Fruit fly (Drosophila melanogaster) whole organism, embryonic: ENCODE data around the gene eEF1delta.

Experiments
- Atf-2 ChIP-seq: fragments of 200-800 bp; sonication (Bioruptor generic); optimal IDR thresholded peaks from 2 replicates; lab custom pipeline; 2016; ENCODE audit warnings: missing biosample characterization, missing genetic modification characterization
- BEAF-32 ChIP-seq: fragments of 200-800 bp; sonication (Bioruptor generic); optimal IDR thresholded peaks from 3 replicates; lab custom pipeline; 2017; ENCODE audit warnings: missing biosample characterization, missing genetic modification characterization, mild to moderate bottlenecking, moderate library complexity, missing genetic modification reagents
- Bteb2 ChIP-seq: fragments of 200-800 bp; sonication (Bioruptor generic); optimal IDR thresholded peaks from 2 replicates; lab custom pipeline; 2016; ENCODE audit warnings: missing biosample characterization, missing genetic modification characterization
- CG10267 ChIP-seq: fragments of 200-800 bp; sonication (Bioruptor generic); optimal IDR thresholded peaks from 2 replicates; lab custom pipeline; 2018; ENCODE audit warnings: missing biosample characterization, mild to moderate bottlenecking, missing genetic modification characterization, moderate library complexity
- CG13287 ChIP-seq: fragments of 200-800 bp; sonication (Bioruptor generic); IDR thresholded peaks from 2 replicates; pipeline ENCODE4 v1.3.6; 2022; ENCODE audit warnings: missing biosample characterization, missing genetic modification characterization; ENCODE audit not compliant: partially characterized antibody
- CG18476 ChIP-seq: fragments of 200-800 bp; sonication (Bioruptor generic); optimal IDR thresholded peaks from 2 replicates; lab custom pipeline; 2016; ENCODE audit warnings: missing biosample characterization, mild to moderate bottlenecking, missing genetic modification characterization
- CG2129 ChIP-seq: fragments of 200-800 bp; sonication (Bioruptor generic); IDR thresholded peaks from 2 replicates; pipeline ENCODE4 v1.3.6; 2022; ENCODE audit warnings: missing biosample characterization, missing genetic modification characterization; ENCODE audit not compliant: partially characterized antibody
- CG30403 ChIP-seq: fragments of 200-800 bp; sonication (Bioruptor generic); optimal IDR thresholded peaks from 3 replicates; lab custom pipeline; 2016; ENCODE audit warnings: missing biosample characterization, missing genetic modification characterization
- CG31441 ChIP-seq: fragments of 200-800 bp; sonication (Bioruptor generic); IDR thresholded peaks from 2 replicates; pipeline ENCODE4 v1.3.6; 2022; ENCODE audit warnings: missing biosample characterization, missing genetic modification characterization
- CG3163 ChIP-seq: fragments of 200-800 bp; sonication (Bioruptor generic); optimal IDR thresholded peaks from 3 replicates; lab custom pipeline; 2016; ENCODE audit warnings: missing biosample characterization, missing genetic modification characterization
- CG32767 ChIP-seq: fragments of 200-800 bp; sonication (Bioruptor generic); IDR thresholded peaks from 2 replicates; pipeline ENCODE4 v1.3.6; 2022; ENCODE audit warnings: missing biosample characterization, missing genetic modification characterization
- CG34422 ChIP-seq: fragments of 200-800 bp; sonication (Bioruptor generic); IDR thresholded peaks from 3 replicates; pipeline ENCODE4 v1.3.6; 2022; ENCODE audit warnings: missing biosample characterization, missing genetic modification characterization
- CG43689 ChIP-seq: fragments of 200-800 bp; sonication (Bioruptor generic); IDR thresholded peaks from 2 replicates; pipeline ENCODE4 v1.3.6; 2022; ENCODE audit warnings: missing biosample characterization, missing genetic modification characterization
- CG6791 ChIP-seq: fragments of 200-800 bp; sonication (Bioruptor generic); IDR thresholded peaks from 3 replicates; pipeline ENCODE4 v1.3.6; 2022; ENCODE audit warnings: missing biosample characterization, missing genetic modification characterization; ENCODE audit not compliant: partially characterized antibody
- CG8924 ChIP-seq: fragments of 200-800 bp; optimal IDR thresholded peaks from 3 replicates; lab custom pipeline; 2019; ENCODE audit warnings: missing biosample characterization, mild to moderate bottlenecking, missing genetic modification characterization, moderate library complexity
- Deaf1 ChIP-seq: fragments of 200-800 bp; optimal IDR thresholded peaks from 3 replicates; lab custom pipeline; 2019; ENCODE audit warnings: missing biosample characterization, mild to moderate bottlenecking, missing genetic modification characterization, moderate library complexity
- Dek ChIP-seq: fragments of 200-800 bp; sonication (Bioruptor generic); optimal IDR thresholded peaks from 3 replicates; lab custom pipeline; 2019; ENCODE audit warnings: missing biosample characterization, mild to moderate bottlenecking, missing genetic modification characterization, moderate library complexity
- Dll ChIP-seq: fragments of 200-800 bp; sonication (Bioruptor generic); IDR thresholded peaks from 4 replicates; pipeline ENCODE4 v1.3.6; 2022; ENCODE audit warnings: missing biosample characterization, missing genetic modification characterization; ENCODE audit not compliant: partially characterized antibody
- Doc3 ChIP-seq: fragments of 200-800 bp; sonication (Bioruptor generic); IDR thresholded peaks from 3 replicates; pipeline ENCODE4 v1.3.6; 2022; ENCODE audit warnings: missing biosample characterization, missing genetic modification characterization; ENCODE audit not compliant: partially characterized antibody
- Dp ChIP-seq: fragments of 200-800 bp; sonication (Bioruptor generic); optimal IDR thresholded peaks from 2 replicates; lab custom pipeline; 2018; ENCODE audit warnings: missing biosample characterization, mild to moderate bottlenecking, missing genetic modification characterization, moderate library complexity
- Dref ChIP-seq: fragments of 200-800 bp; sonication (Bioruptor generic); IDR thresholded peaks from 2 replicates; pipeline ENCODE4 v1.3.6; 2022; ENCODE audit warnings: missing biosample characterization, missing genetic modification characterization
- Fer1 ChIP-seq: fragments of 200-800 bp; sonication (Bioruptor generic); optimal IDR thresholded peaks from 2 replicates; lab custom pipeline; 2017; ENCODE audit warnings: missing biosample characterization, mild to moderate bottlenecking, missing genetic modification characterization
- Fer3 ChIP-seq: fragments of 200-800 bp; sonication (Bioruptor generic); optimal IDR thresholded peaks from 2 replicates; lab custom pipeline; 2018; ENCODE audit warnings: missing biosample characterization, mild to moderate bottlenecking, missing genetic modification characterization, moderate library complexity
- Lim3 ChIP-seq: fragments of 200-800 bp; sonication (Bioruptor generic); IDR thresholded peaks from 2 replicates; pipeline ENCODE4 v1.3.6; 2022; ENCODE audit warnings: missing biosample characterization, missing genetic modification characterization
- MESR4 ChIP-seq: fragments of 200-800 bp; sonication (Bioruptor generic); optimal IDR thresholded peaks from 2 replicates; lab custom pipeline; 2018; ENCODE audit warnings: missing biosample characterization, mild to moderate bottlenecking, missing genetic modification characterization, moderate library complexity
- Med ChIP-seq: fragments of 200-800 bp; sonication (Bioruptor generic); peaks from one replicate; lab custom pipeline; 2016; ENCODE audit warnings: missing biosample characterization, missing genetic modification characterization, mild to moderate bottlenecking, inconsistent platforms, moderate library complexity
- Neu2 ChIP-seq: fragments of 200-800 bp; sonication (Bioruptor generic); optimal IDR thresholded peaks from 3 replicates; lab custom pipeline; 2016; ENCODE audit warnings: missing biosample characterization, missing genetic modification characterization, borderline replicate concordance
- Nf-YC ChIP-seq: fragments of 200-800 bp; optimal IDR thresholded peaks from 3 replicates; lab custom pipeline; 2019; ENCODE audit warnings: missing biosample characterization, mild to moderate bottlenecking, missing genetic modification characterization, moderate library complexity
- Opbp ChIP-seq: fragments of 200-800 bp; sonication (Bioruptor generic); IDR thresholded peaks from 3 replicates; pipeline ENCODE4 v1.3.6; 2022; ENCODE audit warnings: missing biosample characterization, missing genetic modification characterization; ENCODE audit not compliant: partially characterized antibody
- TFAM ChIP-seq: fragments of 200-800 bp; sonication (Bioruptor generic); optimal IDR thresholded peaks from 2 replicates; lab custom pipeline; 2017; ENCODE audit warnings: missing biosample characterization, missing genetic modification characterization, inconsistent platforms
- al ChIP-seq: fragments of 200-800 bp; sonication (Bioruptor generic); IDR thresholded peaks from 2 replicates; pipeline ENCODE4 v1.3.6; 2022; ENCODE audit warnings: missing biosample characterization, missing genetic modification characterization
- amos ChIP-seq: fragments of 200-800 bp; sonication (Bioruptor generic); IDR thresholded peaks from 2 replicates; pipeline ENCODE4 v1.3.6; 2022; ENCODE audit warnings: missing biosample characterization, missing genetic modification characterization; ENCODE audit not compliant: partially characterized antibody
- ap ChIP-seq: fragments of 200-800 bp; sonication (Bioruptor generic); IDR thresholded peaks from 2 replicates; pipeline ENCODE4 v1.3.6; 2022; ENCODE audit warnings: missing biosample characterization, missing genetic modification characterization
- ato ChIP-seq: fragments of 200-800 bp; sonication (Bioruptor generic); IDR thresholded peaks from 2 replicates; pipeline ENCODE4 v1.3.6; 2022; ENCODE audit warnings: missing biosample characterization, missing genetic modification characterization; ENCODE audit not compliant: partially characterized antibody
- az2 ChIP-seq: fragments of 200-800 bp; sonication (Bioruptor generic); optimal IDR thresholded peaks from 3 replicates; lab custom pipeline; 2016; ENCODE audit warnings: missing biosample characterization, missing genetic modification characterization
- dmrt11E ChIP-seq: fragments of 200-800 bp; sonication (Bioruptor generic); optimal IDR thresholded peaks from 3 replicates; lab custom pipeline; 2018; ENCODE audit warnings: missing biosample characterization, mild to moderate bottlenecking, missing genetic modification characterization, moderate library complexity
- dysf ChIP-seq: fragments of 200-800 bp; sonication (Bioruptor generic); IDR thresholded peaks from 3 replicates; pipeline ENCODE4 v1.3.6; 2022; ENCODE audit warnings: missing biosample characterization, missing genetic modification characterization
- gsb ChIP-seq: fragments of 200-800 bp; sonication (Bioruptor generic); IDR thresholded peaks from 2 replicates; pipeline ENCODE4 v1.3.6; 2022; ENCODE audit warnings: missing biosample characterization, missing genetic modification characterization
- knrl ChIP-seq: fragments of 200-800 bp; sonication (Bioruptor generic); IDR thresholded peaks from 3 replicates; pipeline ENCODE4 v1.3.6; 2022; ENCODE audit warnings: missing biosample characterization, missing genetic modification characterization; ENCODE audit not compliant: partially characterized antibody
- lbe ChIP-seq: fragments of 200-800 bp; sonication (Bioruptor generic); optimal IDR thresholded peaks from 2 replicates; lab custom pipeline; 2016; ENCODE audit warnings: missing biosample characterization, mild to moderate bottlenecking, missing genetic modification characterization
- p53 ChIP-seq: fragments of 200-800 bp; sonication (Bioruptor generic); optimal IDR thresholded peaks from 2 replicates; lab custom pipeline; 2016; ENCODE audit warnings: missing biosample characterization, missing genetic modification characterization
- pfk ChIP-seq: fragments of 200-800 bp; sonication (Bioruptor generic); optimal IDR thresholded peaks from 2 replicates; lab custom pipeline; 2018; ENCODE audit warnings: missing biosample characterization, mild to moderate bottlenecking, missing genetic modification characterization, moderate library complexity
- pho ChIP-seq: fragments of 200-800 bp; sonication (Bioruptor generic); optimal IDR thresholded peaks from 2 replicates; lab custom pipeline; 2016; ENCODE audit warnings: missing biosample characterization, missing genetic modification characterization
- psq ChIP-seq: fragments of 200-800 bp; sonication (Bioruptor generic); optimal IDR thresholded peaks from 2 replicates; lab custom pipeline; 2017; ENCODE audit warnings: missing biosample characterization, missing genetic modification characterization
- repo ChIP-seq: fragments of 200-800 bp; sonication (Bioruptor generic); optimal IDR thresholded peaks from 2 replicates; lab custom pipeline; 2016; ENCODE audit warnings: missing biosample characterization, missing genetic modification characterization
- stc ChIP-seq: fragments of 200-800 bp; sonication (Bioruptor generic); IDR thresholded peaks from 2 replicates; pipeline ENCODE4 v1.3.6; 2022; ENCODE audit warnings: missing biosample characterization, missing genetic modification characterization
- stwl ChIP-seq: fragments of 200-800 bp; sonication (Bioruptor generic); optimal IDR thresholded peaks from 3 replicates; lab custom pipeline; 2018; ENCODE audit warnings: missing biosample characterization, mild to moderate bottlenecking, missing genetic modification characterization, moderate library complexity
- tio ChIP-seq: fragments of 200-800 bp; sonication (Bioruptor generic); optimal IDR thresholded peaks from 2 replicates; lab custom pipeline; 2017; ENCODE audit warnings: missing biosample characterization, missing genetic modification characterization, inconsistent platforms
- unc-4 ChIP-seq: fragments of 200-800 bp; sonication (Bioruptor generic); IDR thresholded peaks from 2 replicates; pipeline ENCODE4 v1.3.6; 2022; ENCODE audit warnings: missing biosample characterization, missing genetic modification characterization; ENCODE audit not compliant: partially characterized antibody
- unpg ChIP-seq: fragments of 200-800 bp; sonication (Bioruptor generic); optimal IDR thresholded peaks from 3 replicates; lab custom pipeline; 2018; ENCODE audit warnings: missing biosample characterization, mild to moderate bottlenecking, missing genetic modification characterization, moderate library complexity
- zf30C ChIP-seq: fragments of 200-800 bp; sonication (Bioruptor generic); optimal IDR thresholded peaks from 3 replicates; lab custom pipeline; 2018; ENCODE audit warnings: missing biosample characterization, mild to moderate bottlenecking, missing genetic modification characterization

Gene eEF1delta

dm6 chr2L:10277362-10277761 lies 45.1 kb downstream of the eEF1delta start (continued):
- TF ChIP-seq Lim3 (GFP tag; lab: Robert Waterston, UW) = no peak
- no peak for TF ChIP-seq unpg (GFP tag; lab: Kevin White, UChicago)
- no peak for TF ChIP-seq dmrt11E (tag; lab: Kevin White, UChicago)
- TF ChIP-seq Dp (GFP tag; lab: Kevin White, UChicago) = peak; percentile 27
- no peak for TF ChIP-seq CG31441 (GFP tag; lab: Robert Waterston, UW)
- TF ChIP-seq al (GFP tag; lab: Robert Waterston, UW) = no peak
- no peak for TF ChIP-seq p53 (GFP tag; lab: Kevin White, UChicago)
- no peak for TF ChIP-seq Nf-YC (tag; lab: Kevin White, UChicago)
- TF ChIP-seq CG32767 = no peak
- peak; percentile 91 for TF ChIP-seq pfk (GFP tag; lab: Kevin White, UChicago)
- TF ChIP-seq lbe (GFP tag; lab: Kevin White, UChicago) = no peak
- TF ChIP-seq psq (GFP tag; lab: Kevin White, UChicago) = no peak
- TF ChIP-seq ato (GFP tag; lab: Robert Waterston, UW) = peak; percentile 92
- no peak for TF ChIP-seq stc (GFP tag; lab: Robert Waterston, UW)
- TF ChIP-seq CG18476 (GFP tag; lab: Kevin White, UChicago) = no peak
- no peak for TF ChIP-seq TFAM
- peak; percentile 81 for TF ChIP-seq Dll (GFP tag; lab: Robert Waterston, UW)
- no peak for TF ChIP-seq Fer3 (tag; lab: Kevin White, UChicago)
- TF ChIP-seq CG2129 = peak; percentile 64; the same call in 1 of the 2 replicates
- no peak for TF ChIP-seq MESR4 (GFP tag; lab: Kevin White, UChicago)
- no peak for TF ChIP-seq dysf (GFP tag; lab: Robert Waterston, UW)
- no peak for TF ChIP-seq tio
- no peak for TF ChIP-seq ap (GFP tag; lab: Robert Waterston, UW)
- peak; percentile 59 for TF ChIP-seq stwl (tag; lab: Kevin White, UChicago)
- TF ChIP-seq amos (GFP tag; lab: Robert Waterston, UW) = peak; percentile 96
- TF ChIP-seq gsb (GFP tag; lab: Robert Waterston, UW) = no peak
- peak; percentile 92 for TF ChIP-seq knrl (GFP tag; lab: Robert Waterston, UW)
- TF ChIP-seq Deaf1 (tag; lab: Kevin White, UChicago) = no peak
- no peak for TF ChIP-seq repo
- no peak for TF ChIP-seq zf30C
- TF ChIP-seq unc-4 (GFP tag; lab: Robert Waterston, UW) = peak; percentile 75
- no peak for TF ChIP-seq Atf-2 (GFP tag; lab: Kevin White, UChicago)
- no peak for TF ChIP-seq Fer1
- TF ChIP-seq Bteb2 (GFP tag; lab: Kevin White, UChicago) = no peak
- peak; percentile 63 for TF ChIP-seq CG8924 (tag; lab: Kevin White, UChicago)
- TF ChIP-seq CG43689 = no peak
- TF ChIP-seq CG10267 = peak; percentile 17
- TF ChIP-seq Med (GFP tag; lab: Kevin White, UChicago) = peak; percentile 46
- TF ChIP-seq pho (GFP tag; lab: Kevin White, UChicago) = no peak
- peak; percentile 68 for TF ChIP-seq Doc3 (GFP tag; lab: Robert Waterston, UW)

DNA sequence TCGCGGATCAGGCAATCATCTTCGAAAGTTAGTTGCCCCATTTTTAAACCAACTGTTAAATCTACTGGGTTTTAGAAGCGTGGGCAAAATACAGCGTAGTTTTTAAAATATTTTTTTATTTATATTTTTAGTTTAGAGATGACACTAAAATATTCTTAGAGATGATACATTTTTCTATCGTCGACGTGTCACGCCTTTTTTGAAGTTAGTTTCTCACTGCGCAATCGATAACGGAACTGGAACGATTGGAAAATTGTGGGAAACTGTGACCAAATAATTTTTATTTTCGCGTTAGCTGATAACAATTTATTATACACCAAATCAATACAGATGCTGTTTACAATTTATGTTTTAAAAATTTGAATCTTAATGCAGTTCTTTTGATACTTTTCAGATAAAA lies 46.4 kb downstream of the eEF1delta start, which contains the start of gene Utx:
Utx (minus strand) TSS at position 154 of the 400 bp plus-strand sequence.
- TF ChIP-seq CG3163 (GFP tag; lab: Kevin White, UChicago) (no peak), CG6791 (GFP tag; lab: Robert Waterston, UW) (peak; percentile 91), dysf (GFP tag; lab: Robert Waterston, UW) (no peak), CG30403 (peak; percentile 1), CG34422 (GFP tag; lab: Robert Waterston, UW) (no peak), az2 (GFP tag; lab: Kevin White, UChicago) (no peak), Opbp (GFP tag; lab: Robert Waterston, UW) (peak; percentile 92), Neu2 (GFP tag; lab: Kevin White, UChicago) (no peak), CG10267 (peak; percentile 24), Dref (GFP tag; lab: Robert Waterston, UW) (peak; percentile 80), BEAF-32 (peak; percentile 88), Dek (no peak), MESR4 (GFP tag; lab: Kevin White, UChicago) (peak; percentile 31), CG13287 (GFP tag; lab: Robert Waterston, UW) (peak; percentile 84)
